Worm (Caenorhabditis elegans): ENCODE results near the gene F46F3.3.

The F46F3.3 gene

ce11 chrV:11638634-11639117 is 28.6 kb upstream of the F46F3.3 start (continued):
- no peak for TF ChIP-seq nhr-76 (tag; optimal IDR thresholded peaks at IDR 0.05)
- peak; percentile 28 for TF ChIP-seq unc-86 (tag; optimal IDR thresholded peaks at IDR 0.05)
- TF ChIP-seq ceh-63 (GFP tag; optimal IDR thresholded peaks at IDR 0.05): peak; percentile 70
- TF ChIP-seq egl-27 (tag; optimal IDR thresholded peaks at IDR 0.05): peak in 1 of 2 experiments; percentile 1
- TF ChIP-seq aly-2 (tag; optimal IDR thresholded peaks at IDR 0.05): no peak
- peak; percentile 74 for TF ChIP-seq pax-3 (tag; optimal IDR thresholded peaks at IDR 0.05)
- TF ChIP-seq skn-1 (tag; optimal IDR thresholded peaks at IDR 0.05): no peak
- peak in 1 of 2 experiments; percentile 51 for TF ChIP-seq lin-35 (GFP tag; optimal IDR thresholded peaks at IDR 0.05)
- TF ChIP-seq swsn-7 (tag; optimal IDR thresholded peaks at IDR 0.05): peak; percentile 44
- peak; percentile 51 for TF ChIP-seq dsc-1 (tag; optimal IDR thresholded peaks at IDR 0.05)
- peak; percentile 21 for TF ChIP-seq irx-1 (tag; optimal IDR thresholded peaks at IDR 0.05)
- no peak for TF ChIP-seq hlh-4 (tag; optimal IDR thresholded peaks at IDR 0.05)
- TF ChIP-seq nhr-84 (tag; optimal IDR thresholded peaks at IDR 0.05): no peak
- peak; percentile 33 for TF ChIP-seq ceh-8 (GFP tag; optimal IDR thresholded peaks at IDR 0.05)
- TF ChIP-seq egl-13 (tag; optimal IDR thresholded peaks at IDR 0.05): peak; percentile 50
- TF ChIP-seq grh-1 (GFP tag; IDR thresholded peaks at IDR 0.05): no peak
- TF ChIP-seq mep-1 (tag; optimal IDR thresholded peaks at IDR 0.05): peak; percentile 43
- peak; percentile 45 for TF ChIP-seq nhr-20 (tag; optimal IDR thresholded peaks at IDR 0.05)
- peak; percentile 50 for TF ChIP-seq isw-1 (GFP tag; IDR thresholded peaks at IDR 0.05)
- peak; percentile 50 to 66 for TF ChIP-seq lsy-2 (tag; optimal IDR thresholded peaks at IDR 0.05)
- no peak for TF ChIP-seq ceh-90 (tag; optimal IDR thresholded peaks at IDR 0.05)
- TF ChIP-seq ets-5 (GFP tag; IDR thresholded peaks at IDR 0.05): no peak
- TF ChIP-seq fkh-8 (tag; optimal IDR thresholded peaks at IDR 0.05): peak; percentile 70
- TF ChIP-seq dpl-1 (GFP tag; optimal IDR thresholded peaks at IDR 0.05): peak in 1 of 3 experiments; percentile 21
- TF ChIP-seq xbp-1 (tag; optimal IDR thresholded peaks at IDR 0.05): no peak
- peak in 2 of 3 experiments; percentile 32 to 39 for TF ChIP-seq ceh-82 (tag; optimal IDR thresholded peaks at IDR 0.05)
- TF ChIP-seq ces-1 (GFP tag; optimal IDR thresholded peaks at IDR 0.05): no peak
- TF ChIP-seq C04F5.9 (tag; optimal IDR thresholded peaks at IDR 0.05): no peak
- TF ChIP-seq lin-15B (tag; optimal IDR thresholded peaks at IDR 0.05): no peak
- no peak for TF ChIP-seq efl-3 (GFP tag; optimal IDR thresholded peaks at IDR 0.05)
- peak; percentile 57; the same call in 1 of the 2 replicates for TF ChIP-seq ceh-88 (GFP tag; IDR thresholded peaks at IDR 0.05)
- TF ChIP-seq nhr-28 (tag; optimal IDR thresholded peaks at IDR 0.05): no peak
- no peak for TF ChIP-seq ama-1 (optimal IDR thresholded peaks at IDR 0.05)
- TF ChIP-seq efl-1 (optimal IDR thresholded peaks at IDR 0.05): peak; percentile 26 to 39
- peak in 1 of 2 experiments; percentile 77 for TF ChIP-seq efl-1 (GFP tag; optimal IDR thresholded peaks at IDR 0.05 in 1 of 2)
- no peak for TF ChIP-seq unc-30 (tag; optimal IDR thresholded peaks at IDR 0.05)
- TF ChIP-seq unc-130 (tag; optimal IDR thresholded peaks at IDR 0.05): peak; percentile 15
- TF ChIP-seq lin-14 (GFP tag; optimal IDR thresholded peaks at IDR 0.05): peak; percentile 95
- TF ChIP-seq pqm-1 (tag; optimal IDR thresholded peaks at IDR 0.05): no peak
- no peak for TF ChIP-seq F16B12.6 (tag; optimal IDR thresholded peaks at IDR 0.05)
- no peak for TF ChIP-seq pag-3 (tag; optimal IDR thresholded peaks at IDR 0.05; ENCODE audit: borderline replicate concordance, insufficient read depth)
- no peak for TF ChIP-seq hpl-2 (GFP tag; optimal IDR thresholded peaks at IDR 0.05)
- TF ChIP-seq alr-1 (tag; optimal IDR thresholded peaks at IDR 0.05; ENCODE audit: borderline replicate concordance): no peak
- TF ChIP-seq tlp-1 (tag; optimal IDR thresholded peaks at IDR 0.05): no peak
- no peak for TF ChIP-seq C34B4.2 (tag; optimal IDR thresholded peaks at IDR 0.05)
- TF ChIP-seq mdl-1 (tag; optimal IDR thresholded peaks at IDR 0.05): peak in 1 of 2 experiments; percentile 40
- TF ChIP-seq zag-1 (tag; optimal IDR thresholded peaks at IDR 0.05): no peak
- no peak for TF ChIP-seq nhr-237 (tag; optimal IDR thresholded peaks at IDR 0.05)
- TF ChIP-seq hlh-17 (GFP tag; optimal IDR thresholded peaks at IDR 0.05; ENCODE audit: borderline replicate concordance): no peak
- TF ChIP-seq nhr-71 (tag; optimal IDR thresholded peaks at IDR 0.05): peak; percentile 77
- peak; percentile 61 for TF ChIP-seq fkh-10 (GFP tag; optimal IDR thresholded peaks at IDR 0.05)
- peak; percentile 78 for TF ChIP-seq nhr-19 (GFP tag; conservative IDR thresholded peaks at IDR 0.05)
- no peak for TF ChIP-seq mab-9 (GFP tag; IDR thresholded peaks at IDR 0.05)
